Fruit fly (Drosophila melanogaster): ENCODE measurements around the gene Nnf1b.
A peak's percentile ranks its signal among the peaks of the same experiment; 100 is the strongest.

The Nnf1b gene

DNA sequence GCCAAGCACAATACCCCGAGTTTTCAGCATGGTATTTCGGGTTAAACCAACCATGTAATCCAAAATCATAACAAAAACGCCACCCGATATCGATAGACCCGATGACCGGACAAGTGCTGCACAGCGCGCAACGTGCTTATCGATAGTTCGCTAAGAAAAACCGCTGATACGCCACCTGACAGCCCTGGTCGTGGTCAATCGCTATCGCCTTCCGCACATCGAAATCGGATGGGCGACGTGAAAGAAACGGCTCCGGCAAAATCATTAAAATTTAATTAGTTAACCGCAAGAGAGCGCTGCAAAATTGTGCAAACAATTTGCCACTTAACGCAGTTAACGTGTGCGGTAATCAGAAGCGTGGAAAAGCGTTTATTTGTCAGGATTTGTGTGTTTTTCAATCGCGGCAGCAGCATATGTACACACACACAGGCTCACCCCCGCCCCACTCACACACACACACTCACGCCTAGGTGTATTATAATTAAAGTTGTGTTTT, 15.4 kb downstream of the Nnf1b start, which contains the start of the genes CG3862 and dock (continued):
- TF ChIP-seq ftz-f1 (GFP tag; optimal IDR thresholded peaks at IDR 0.05) (peak; percentile 74), cwo (GFP tag; optimal IDR thresholded peaks at IDR 0.05) (no peak), pan (optimal IDR thresholded peaks at IDR 0.05) (no peak), pan (GFP tag; optimal IDR thresholded peaks at IDR 0.05 in 1 of 2, IDR thresholded peaks at IDR 0.05 in 1 of 2) (peak in 1 of 2 experiments; percentile 50), CG11695 (GFP tag; IDR thresholded peaks at IDR 0.05) (0 out of 3 replicates have a peak, but pooled peaks have one; percentile 12), CG11093 (GFP tag; IDR thresholded peaks at IDR 0.05) (no peak), lmd (GFP tag; IDR thresholded peaks at IDR 0.05) (peak; percentile 28; the same call in 1 of the 2 replicates), CG4707 (GFP tag; optimal IDR thresholded peaks at IDR 0.05) (no peak), CG16863 (GFP tag; optimal IDR thresholded peaks at IDR 0.05) (no peak), CG11696 (GFP tag; IDR thresholded peaks at IDR 0.05) (no peak), Tbp (GFP tag; optimal IDR thresholded peaks at IDR 0.05) (peak; percentile 7), Dp (GFP tag; optimal IDR thresholded peaks at IDR 0.05) (peak; percentile 74), CG7963 (GFP tag; IDR thresholded peaks at IDR 0.05; ENCODE audit: partially characterized antibody) (peak; percentile 97), pita (GFP tag; optimal IDR thresholded peaks at IDR 0.05) (no peak), pfk (GFP tag; optimal IDR thresholded peaks at IDR 0.05) (peak; percentile 12), CG4730 (GFP tag; IDR thresholded peaks at IDR 0.05) (no peak), Nf-YA (GFP tag; IDR thresholded peaks at IDR 0.05) (0 out of 2 replicates have a peak, but pooled peaks have one; percentile 8), ems (GFP tag; optimal IDR thresholded peaks at IDR 0.05) (peak; percentile 62), kah (GFP tag; optimal IDR thresholded peaks at IDR 0.05) (peak; percentile 20), PHDP (tag; optimal IDR thresholded peaks at IDR 0.05) (peak; percentile 51), emc (GFP tag; optimal IDR thresholded peaks at IDR 0.05) (peak; percentile 33), Awh (GFP tag; IDR thresholded peaks at IDR 0.05) (no peak), Lpt (GFP tag; optimal IDR thresholded peaks at IDR 0.05) (no peak), Sry-δ (GFP tag; optimal IDR thresholded peaks at IDR 0.05) (peak; percentile 89), pb (GFP tag; optimal IDR thresholded peaks at IDR 0.05) (peak; percentile 48), CG4328 (GFP tag; optimal IDR thresholded peaks at IDR 0.05) (peak; percentile 25), so (GFP tag; IDR thresholded peaks at IDR 0.05) (peak; percentile 13; the same call in 1 of the 3 replicates), cato (GFP tag; optimal IDR thresholded peaks at IDR 0.05; ENCODE audit: borderline replicate concordance) (no peak), Deaf1 (tag; optimal IDR thresholded peaks at IDR 0.05) (peak; percentile 13), ase (GFP tag; IDR thresholded peaks at IDR 0.05) (no peak), Scr (GFP tag; IDR thresholded peaks at IDR 0.05; ENCODE audit: partially characterized antibody) (peak; percentile 91), CG11504 (tag; optimal IDR thresholded peaks at IDR 0.05) (peak; percentile 40), gcm2 (GFP tag; optimal IDR thresholded peaks at IDR 0.05) (no peak), run (tag; optimal IDR thresholded peaks at IDR 0.05) (peak; percentile 68), CG11560 (tag; IDR thresholded peaks at IDR 0.05) (no peak), klu (GFP tag; IDR thresholded peaks at IDR 0.05) (no peak), CG8359 (GFP tag; optimal IDR thresholded peaks at IDR 0.05; ENCODE audit: borderline replicate concordance) (no peak), dan (GFP tag; IDR thresholded peaks at IDR 0.05) (no peak), chinmo (GFP tag; IDR thresholded peaks at IDR 0.05; ENCODE audit: partially characterized antibody) (peak; percentile 88; the same call in 3 of the 4 replicates), maf-S (GFP tag; optimal IDR thresholded peaks at IDR 0.05) (peak; percentile 69), CG8281 (tag; optimal IDR thresholded peaks at IDR 0.05) (no peak), CG14710 (tag; optimal IDR thresholded peaks at IDR 0.05) (peak; percentile 70), Ravus (GFP tag; IDR thresholded peaks at IDR 0.05) (no peak), CG6175 (GFP tag; IDR thresholded peaks at IDR 0.05) (peak; percentile 51; the same call in 1 of the 3 replicates), bsh (GFP tag; optimal IDR thresholded peaks at IDR 0.05) (peak; percentile 7 to 46), lilli (GFP tag; optimal IDR thresholded peaks at IDR 0.05) (peak; percentile 65), Hr78 (GFP tag; optimal IDR thresholded peaks at IDR 0.05) (peak in 1 of 2 experiments; percentile 20), Atf6 (GFP tag; IDR thresholded peaks at IDR 0.05) (0 out of 2 replicates have a peak, but pooled peaks have one; percentile 25), unpg (GFP tag; optimal IDR thresholded peaks at IDR 0.05) (peak; percentile 33), nerfin-2 (GFP tag; IDR thresholded peaks at IDR 0.05; ENCODE audit: partially characterized antibody) (peak; percentile 97)

Data from whole organism, embryonic.